Worm (Caenorhabditis elegans) whole organism, early embryonic: ENCODE measurements around the gene glrx-22.

ENCODE experiments used
- B0310.2 ChIP-seq: sonication (generic microtip); optimal IDR thresholded peaks from 2 replicates; lab custom pipeline; 2016; ENCODE audit warnings: mild to moderate bottlenecking, missing genetic modification characterization, missing compliant biosample characterization
- F13C5.2 ChIP-seq: sonication (generic microtip); optimal IDR thresholded peaks from 2 replicates; lab custom pipeline; 2017; ENCODE audit warnings: mild to moderate bottlenecking, missing genetic modification characterization, inconsistent platforms, missing compliant biosample characterization
- aly-1 ChIP-seq: sonication (generic microtip); optimal IDR thresholded peaks from 2 replicates; lab custom pipeline; 2016; ENCODE audit warnings: missing genetic modification characterization, missing compliant biosample characterization
- ama-1 ChIP-seq: fragments of 150-350 bp; optimal IDR thresholded peaks from 2 replicates; lab custom pipeline; 2014
- ceh-13 ChIP-seq: fragments of 200-800 bp; sonication (Bioruptor generic); optimal IDR thresholded peaks from 2 replicates; lab custom pipeline; 2018; ENCODE audit warnings: mild to moderate bottlenecking, missing genetic modification characterization, missing compliant biosample characterization
- ceh-36 ChIP-seq: sonication (generic microtip); optimal IDR thresholded peaks from 2 replicates; lab custom pipeline; 2016; ENCODE audit warnings: missing genetic modification characterization, inconsistent platforms, missing compliant biosample characterization
- ets-7 ChIP-seq: sonication (generic microtip); optimal IDR thresholded peaks from 2 replicates; lab custom pipeline; 2016; ENCODE audit warnings: missing genotype, missing genetic modification characterization, missing compliant biosample characterization
- flt-1 ChIP-seq: fragments of 200-800 bp; sonication (Bioruptor generic); IDR thresholded peaks from 2 replicates; pipeline ENCODE4 v1.3.6; 2022; ENCODE audit warnings: missing genetic modification characterization, missing compliant biosample characterization
- hmbx-1 ChIP-seq: sonication (generic microtip); optimal IDR thresholded peaks from 2 replicates; lab custom pipeline; 2016; ENCODE audit warnings: mild to moderate bottlenecking, missing genetic modification characterization, missing compliant biosample characterization
- hmg-4 ChIP-seq: fragments of 200-800 bp; sonication (Bioruptor generic); optimal IDR thresholded peaks from 2 replicates; lab custom pipeline; 2018; ENCODE audit warnings: mild to moderate bottlenecking, missing genetic modification characterization, missing compliant biosample characterization
- hnd-1 ChIP-seq: sonication (generic microtip); optimal IDR thresholded peaks from 2 replicates; lab custom pipeline; 2016; ENCODE audit warnings: missing genetic modification characterization, missing compliant biosample characterization
- pes-1 ChIP-seq: fragments of 200-800 bp; sonication (Bioruptor generic); IDR thresholded peaks from 2 replicates; pipeline ENCODE4 v1.3.6; 2022; ENCODE audit warnings: missing genetic modification reagents, missing genetic modification characterization, missing compliant biosample characterization
- scrt-1 ChIP-seq: fragments of 200-800 bp; sonication (Bioruptor generic); IDR thresholded peaks from 2 replicates; pipeline ENCODE4 v1.3.6; 2022; ENCODE audit warnings: missing genetic modification characterization, missing compliant biosample characterization
- sea-1 ChIP-seq: fragments of 200-800 bp; sonication (Bioruptor generic); conservative IDR thresholded peaks from 2 replicates; pipeline ENCODE4 v1.3.6; 2022; ENCODE audit warnings: missing genetic modification characterization, missing compliant biosample characterization
- tbx-11 ChIP-seq: fragments of 200-800 bp; sonication (Bioruptor generic); IDR thresholded peaks from 2 replicates; pipeline ENCODE4 v1.3.6; 2022; ENCODE audit warnings: missing genetic modification characterization, missing compliant biosample characterization
- tbx-37 ChIP-seq: fragments of 200-800 bp; sonication (Bioruptor generic); conservative IDR thresholded peaks from 2 replicates; pipeline ENCODE4 v1.3.6; 2022; ENCODE audit warnings: missing genetic modification reagents, missing genetic modification characterization, missing compliant biosample characterization
- tra-4 ChIP-seq: sonication (generic microtip); optimal IDR thresholded peaks from 2 replicates; lab custom pipeline; 2017; ENCODE audit warnings: missing genetic modification characterization, missing compliant biosample characterization

glrx-22 gene

DNA sequence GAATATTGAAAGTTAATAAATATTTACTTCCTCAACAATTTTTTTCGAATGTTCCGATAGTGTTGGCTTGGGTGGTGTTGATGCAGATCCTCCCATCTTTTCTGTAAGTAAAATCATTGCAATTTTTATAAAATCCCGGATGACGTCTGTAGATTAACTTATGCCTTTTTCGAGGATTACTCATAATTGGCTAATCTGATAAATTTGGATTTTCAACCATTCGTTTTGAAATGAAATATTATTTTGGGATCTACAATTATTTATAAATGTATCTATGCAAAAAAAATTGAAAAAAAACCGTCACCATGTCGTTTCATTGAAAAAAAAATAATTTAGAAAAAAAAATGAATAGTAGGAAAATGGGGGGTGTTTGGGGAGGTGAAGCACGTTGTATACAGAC, at the start of gene glrx-22:
Gene glrx-22, minus strand, starts transcription at position 101 of the 400 bp plus-strand sequence.
- no peak for TF ChIP-seq ets-7 (tag; lab: Kevin White, UChicago)
- no peak for TF ChIP-seq flt-1

DNA sequence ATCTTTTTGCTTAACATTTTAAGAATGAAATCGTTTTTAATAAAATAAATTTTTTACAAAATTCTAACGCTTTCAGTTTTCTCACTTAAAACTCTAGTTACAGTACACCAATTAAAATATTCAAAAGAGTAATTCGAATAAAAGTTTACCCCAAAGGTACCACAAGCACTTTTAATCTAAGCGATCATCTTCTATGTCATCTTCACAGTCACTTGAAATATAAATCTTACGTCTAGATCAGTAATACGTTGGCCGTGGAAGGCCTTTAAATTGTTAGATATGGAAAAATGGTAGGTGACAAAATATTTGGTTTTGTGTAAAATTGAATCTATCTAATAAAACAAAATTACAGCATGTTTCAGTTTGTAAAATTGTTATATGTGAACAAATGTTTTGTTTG, 46.3 kb upstream of the glrx-22 start:
- TF ChIP-seq hmg-4 (no peak), ceh-13 (GFP tag; lab: Kevin White, UChicago) (no peak), tbx-11 (GFP tag; lab: Robert Waterston, UW) (no peak), ama-1 (lab: Kevin White, UChicago) (no peak), pes-1 (GFP tag; lab: Robert Waterston, UW) (no peak), tbx-37 (no peak), sea-1 (GFP tag; lab: Robert Waterston, UW) (no peak), ets-7 (tag; lab: Kevin White, UChicago) (no peak), aly-1 (tag; lab: Kevin White, UChicago) (no peak), B0310.2 (tag; lab: Kevin White, UChicago) (no peak), F13C5.2 (tag; lab: Kevin White, UChicago) (no peak), hnd-1 (tag; lab: Kevin White, UChicago) (no peak), ceh-36 (tag; lab: Kevin White, UChicago) (no peak), hmbx-1 (tag; lab: Kevin White, UChicago) (no peak), scrt-1 (GFP tag; lab: Robert Waterston, UW) (no peak)

DNA sequence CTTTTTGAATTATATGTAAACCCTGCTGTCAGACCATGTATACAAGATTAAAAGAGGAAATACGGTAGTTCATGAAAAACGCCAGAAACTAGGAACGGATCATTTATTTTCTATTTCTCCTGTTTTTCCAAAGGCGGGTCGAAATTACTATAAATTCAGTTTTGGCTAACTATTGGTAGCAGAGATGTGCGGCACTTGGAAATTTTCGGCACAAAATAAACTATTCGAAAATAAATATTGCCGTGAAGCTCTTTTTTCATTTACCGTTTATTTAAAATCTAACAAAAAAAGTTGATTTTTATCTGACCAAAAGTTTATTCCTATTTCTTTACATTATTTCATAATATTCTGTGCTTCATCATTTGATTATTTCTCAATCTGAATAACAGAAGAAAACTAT, 43.1 kb upstream of the glrx-22 start, which contains the start of gene T09A12.1:
Gene T09A12.1, plus strand, starts transcription at position 301 of the 400 bp plus-strand sequence.
- TF ChIP-seq ceh-13 (GFP tag; lab: Kevin White, UChicago) (no peak), flt-1 (no peak), ets-7 (tag; lab: Kevin White, UChicago) (no peak), tra-4 (tag; lab: Kevin White, UChicago) (no peak), B0310.2 (tag; lab: Kevin White, UChicago) (no peak), ceh-36 (tag; lab: Kevin White, UChicago) (no peak), ama-1 (lab: Kevin White, UChicago) (no peak), aly-1 (tag; lab: Kevin White, UChicago) (no peak), hnd-1 (tag; lab: Kevin White, UChicago) (no peak), hmg-4 (no peak), scrt-1 (GFP tag; lab: Robert Waterston, UW) (no peak), F13C5.2 (tag; lab: Kevin White, UChicago) (no peak), tbx-37 (no peak), pes-1 (GFP tag; lab: Robert Waterston, UW) (no peak), hmbx-1 (tag; lab: Kevin White, UChicago) (no peak), tbx-11 (GFP tag; lab: Robert Waterston, UW) (no peak), sea-1 (GFP tag; lab: Robert Waterston, UW) (no peak)

DNA sequence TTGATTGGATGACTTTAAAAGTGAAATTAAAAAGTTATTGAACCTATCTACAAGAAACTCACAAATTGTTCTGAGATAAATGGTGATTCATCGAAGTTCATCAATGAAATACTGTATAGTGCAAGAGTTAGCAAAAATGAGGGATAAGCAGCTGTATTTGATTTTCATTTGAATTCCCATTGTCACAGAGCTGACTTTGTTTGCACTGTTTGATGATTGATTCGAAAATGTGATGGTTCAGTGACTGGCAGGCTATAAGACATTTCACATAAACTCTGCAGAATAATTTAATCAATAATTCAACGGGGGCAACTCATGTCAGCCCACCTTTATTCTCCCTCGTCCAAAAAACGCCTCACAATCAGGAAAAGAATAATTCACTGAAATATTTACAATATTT, 42.6 kb upstream of the glrx-22 start, which contains the start of gene T09A12.8:
Gene T09A12.8, minus strand, starts transcription at position 101 of the 400 bp plus-strand sequence.
- TF ChIP-seq ceh-13 (GFP tag; lab: Kevin White, UChicago) (no peak), sea-1 (GFP tag; lab: Robert Waterston, UW) (no peak), ama-1 (lab: Kevin White, UChicago) (no peak), tra-4 (tag; lab: Kevin White, UChicago) (no peak), flt-1 (no peak), tbx-11 (GFP tag; lab: Robert Waterston, UW) (no peak), ets-7 (tag; lab: Kevin White, UChicago) (no peak)

DNA sequence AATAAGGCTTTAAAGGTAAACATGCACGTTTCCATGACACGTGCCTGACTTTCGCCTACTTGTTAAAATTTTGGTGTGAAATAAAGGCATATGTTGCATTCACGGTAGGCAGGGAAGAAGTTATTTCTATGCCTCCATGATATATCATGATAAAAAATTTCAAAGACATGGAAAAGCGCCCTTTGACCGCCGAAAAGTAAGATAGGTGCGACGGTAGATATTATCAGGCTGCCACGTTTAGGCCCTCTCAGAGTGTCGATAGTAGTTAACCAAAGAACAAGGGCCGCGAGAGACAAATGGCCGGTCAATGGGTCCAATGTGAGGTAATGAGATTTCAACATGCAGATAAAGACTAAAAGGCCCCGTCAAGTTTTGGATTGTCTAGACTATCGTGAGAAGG, 42.1 kb upstream of the glrx-22 start:
- no peak for TF ChIP-seq tbx-37
- no peak for TF ChIP-seq tbx-11 (GFP tag; lab: Robert Waterston, UW)
- no peak for TF ChIP-seq sea-1 (GFP tag; lab: Robert Waterston, UW)
- TF ChIP-seq ets-7 (tag; lab: Kevin White, UChicago): no peak
- no peak for TF ChIP-seq hnd-1 (tag; lab: Kevin White, UChicago)
- no peak for TF ChIP-seq F13C5.2 (tag; lab: Kevin White, UChicago)
- TF ChIP-seq flt-1: no peak
- TF ChIP-seq pes-1 (GFP tag; lab: Robert Waterston, UW): no peak
- no peak for TF ChIP-seq B0310.2 (tag; lab: Kevin White, UChicago)

DNA sequence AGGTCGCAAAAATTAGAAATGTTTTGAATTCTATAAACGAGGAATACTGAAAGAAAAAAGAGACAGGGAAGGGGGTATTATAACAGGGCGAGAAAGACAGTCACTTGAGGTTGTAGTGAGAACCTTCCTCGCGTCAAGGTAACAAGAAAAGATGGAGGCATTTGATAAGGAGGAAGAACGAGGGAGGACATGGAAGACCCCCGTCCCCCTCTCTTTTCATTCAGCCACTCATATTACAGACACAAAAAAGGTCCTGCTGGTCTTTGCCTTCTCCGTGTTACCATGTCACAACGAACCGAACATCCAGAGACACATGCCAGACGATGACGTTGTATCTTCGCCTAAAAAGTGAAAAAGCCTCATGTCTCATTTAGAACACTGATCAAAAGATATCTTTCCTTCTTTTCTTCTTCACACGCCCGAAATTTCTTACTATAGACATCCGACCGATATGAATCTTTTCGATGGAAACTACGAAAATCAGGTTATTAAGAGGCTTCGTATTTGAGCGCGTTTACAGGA, 40.3 kb upstream of the glrx-22 start:
- TF ChIP-seq aly-1 (tag; lab: Kevin White, UChicago): no peak
- TF ChIP-seq tra-4 (tag; lab: Kevin White, UChicago): no peak
- TF ChIP-seq hmbx-1 (tag; lab: Kevin White, UChicago): no peak
- TF ChIP-seq B0310.2 (tag; lab: Kevin White, UChicago): no peak
- TF ChIP-seq ets-7 (tag; lab: Kevin White, UChicago): no peak
- TF ChIP-seq tbx-37: no peak
- no peak for TF ChIP-seq hnd-1 (tag; lab: Kevin White, UChicago)
- no peak for TF ChIP-seq ceh-13 (GFP tag; lab: Kevin White, UChicago)
- no peak for TF ChIP-seq ceh-36 (tag; lab: Kevin White, UChicago)
- no peak for TF ChIP-seq F13C5.2 (tag; lab: Kevin White, UChicago)
- TF ChIP-seq flt-1: no peak

DNA sequence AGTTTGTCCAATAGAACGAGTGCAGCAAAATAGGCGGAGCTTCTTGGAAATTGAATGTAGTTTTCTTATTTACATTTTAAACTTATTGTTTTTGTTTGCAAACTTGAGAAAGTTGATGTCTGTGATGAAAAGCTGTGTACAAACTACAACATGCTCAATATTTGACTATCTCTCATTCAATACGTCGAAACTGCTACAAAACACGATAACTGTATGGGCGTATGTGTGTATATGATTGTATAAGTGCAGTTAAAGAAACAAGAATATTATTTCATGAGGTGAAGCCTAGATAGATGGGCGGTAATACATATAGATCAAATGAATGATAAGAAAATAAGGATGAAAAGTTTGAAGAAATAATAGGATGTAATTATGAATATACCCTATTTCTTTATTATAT, 38.6 kb upstream of the glrx-22 start:
- TF ChIP-seq ceh-36 (tag; lab: Kevin White, UChicago): no peak
- no peak for TF ChIP-seq hnd-1 (tag; lab: Kevin White, UChicago)

DNA sequence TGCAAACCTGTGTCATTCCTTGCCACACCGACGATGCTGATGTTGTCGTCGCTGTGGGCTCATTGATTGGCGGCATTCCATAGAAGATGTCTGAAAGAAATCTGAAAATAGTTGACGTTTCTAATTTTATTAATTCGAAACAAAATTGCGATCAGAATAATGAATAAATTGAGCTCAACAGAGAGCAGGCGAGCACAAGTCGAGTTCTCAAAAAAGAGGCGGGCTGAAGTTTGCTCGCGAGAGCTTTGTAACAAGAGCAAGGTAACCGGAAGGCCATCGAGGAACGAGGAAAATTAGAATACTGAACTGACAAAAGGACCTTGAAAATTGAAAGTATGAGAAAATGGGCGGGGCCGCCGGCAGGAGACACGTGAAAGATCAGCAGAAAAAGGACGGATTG, 35.5 kb upstream of the glrx-22 start, which contains the start of gene nhr-66:
Gene nhr-66, minus strand, starts transcription at position 101 of the 400 bp plus-strand sequence.
- TF ChIP-seq tra-4 (tag; lab: Kevin White, UChicago) (no peak), hmg-4 (no peak), ceh-13 (GFP tag; lab: Kevin White, UChicago) (no peak), tbx-11 (GFP tag; lab: Robert Waterston, UW) (no peak), flt-1 (no peak), ceh-36 (tag; lab: Kevin White, UChicago) (no peak), B0310.2 (tag; lab: Kevin White, UChicago) (no peak), ets-7 (tag; lab: Kevin White, UChicago) (no peak), hnd-1 (tag; lab: Kevin White, UChicago) (no peak), aly-1 (tag; lab: Kevin White, UChicago) (no peak), ama-1 (lab: Kevin White, UChicago) (no peak), pes-1 (GFP tag; lab: Robert Waterston, UW) (no peak), hmbx-1 (tag; lab: Kevin White, UChicago) (no peak), tbx-37 (no peak), sea-1 (GFP tag; lab: Robert Waterston, UW) (no peak), scrt-1 (GFP tag; lab: Robert Waterston, UW) (no peak), F13C5.2 (tag; lab: Kevin White, UChicago) (no peak)
